Fruit fly (Drosophila melanogaster): ENCODE measurements at regions not wholly inside any gene's neighbourhood (a gene's known extent, or its start where the extent isn't known, plus 50 kb on each side); places are given as distances from the start of the nearest gene placed in this dataset.

- no peak for TF ChIP-seq pum (GFP tag; optimal IDR thresholded peaks at IDR 0.05)
- TF ChIP-seq Oli (tag; optimal IDR thresholded peaks at IDR 0.05): no peak
- no peak for TF ChIP-seq CG8281 (tag; optimal IDR thresholded peaks at IDR 0.05)
- no peak for TF ChIP-seq NK7.1 (GFP tag; optimal IDR thresholded peaks at IDR 0.05)
- TF ChIP-seq CG31388 (GFP tag; optimal IDR thresholded peaks at IDR 0.05): no peak
- no peak for TF ChIP-seq CG8089 (GFP tag; optimal IDR thresholded peaks at IDR 0.05)
- no peak for TF ChIP-seq CG11398 (GFP tag; optimal IDR thresholded peaks at IDR 0.05)
- TF ChIP-seq CG14860 (GFP tag; IDR thresholded peaks at IDR 0.05; ENCODE audit: partially characterized antibody): no peak
- no peak for TF ChIP-seq croc (GFP tag; conservative IDR thresholded peaks at IDR 0.05)
- no peak for TF ChIP-seq eve (GFP tag; optimal IDR thresholded peaks at IDR 0.05)
- no peak for TF ChIP-seq CG17359 (tag; optimal IDR thresholded peaks at IDR 0.05)
- TF ChIP-seq CG1024 (GFP tag; IDR thresholded peaks at IDR 0.05): peak; percentile 34; the same call in 1 of the 2 replicates
- TF ChIP-seq gem (tag; optimal IDR thresholded peaks at IDR 0.05): no peak
- peak; percentile 47; the same call in 1 of the 2 replicates for TF ChIP-seq ssp (GFP tag; IDR thresholded peaks at IDR 0.05)
- no peak for TF ChIP-seq gcm (GFP tag; optimal IDR thresholded peaks at IDR 0.05)
- no peak for TF ChIP-seq CG12155 (GFP tag; optimal IDR thresholded peaks at IDR 0.05)
- TF ChIP-seq Eip74EF (GFP tag; optimal IDR thresholded peaks at IDR 0.05): no peak
- no peak for TF ChIP-seq CG7745 (tag; optimal IDR thresholded peaks at IDR 0.05)
- TF ChIP-seq fd64A (GFP tag; optimal IDR thresholded peaks at IDR 0.05): no peak
- TF ChIP-seq CG30020 (tag; optimal IDR thresholded peaks at IDR 0.05): peak; percentile 58
- TF ChIP-seq twi (tag; optimal IDR thresholded peaks at IDR 0.05): no peak
- TF ChIP-seq pho (GFP tag; optimal IDR thresholded peaks at IDR 0.05): no peak
- TF ChIP-seq CG17912 (GFP tag; optimal IDR thresholded peaks at IDR 0.05): no peak
- TF ChIP-seq CG1603 (tag; optimal IDR thresholded peaks at IDR 0.05): peak; percentile 14
- TF ChIP-seq crp (GFP tag; optimal IDR thresholded peaks at IDR 0.05): no peak
- no peak for TF ChIP-seq NC2β (GFP tag; optimal IDR thresholded peaks at IDR 0.05)
- no peak for TF ChIP-seq ara (GFP tag; IDR thresholded peaks at IDR 0.05)
- no peak for TF ChIP-seq Blimp-1 (GFP tag; optimal IDR thresholded peaks at IDR 0.05)
- no peak for TF ChIP-seq Fer2 (tag; optimal IDR thresholded peaks at IDR 0.05)
- TF ChIP-seq CG17802 (tag; optimal IDR thresholded peaks at IDR 0.05): peak; percentile 72
Observed at dm6 chr3L:25960424-25960823, 197.8 kb upstream of the FASN3 start.

All from whole organism, embryonic.